Worm (Caenorhabditis elegans) whole organism, L1 larva: ENCODE measurements around the gene B0294.3.

Source experiments
- C16A3.4 ChIP-seq: fragments of 150-350 bp; optimal IDR thresholded peaks from 2 replicates; lab custom pipeline; 2014; ENCODE audit warnings: missing biosample characterization, missing genetic modification characterization
- F16B12.6 ChIP-seq: fragments of 150-350 bp; optimal IDR thresholded peaks from 2 replicates; lab custom pipeline; 2014; ENCODE audit warnings: missing biosample characterization, missing genetic modification characterization
- aha-1 ChIP-seq: fragments of 150-350 bp; optimal IDR thresholded peaks from 2 replicates; lab custom pipeline; 2014; ENCODE audit warnings: missing biosample characterization, missing genetic modification characterization
- alr-1 ChIP-seq: fragments of 200-800 bp; sonication (Bioruptor generic); optimal IDR thresholded peaks from 2 replicates; lab custom pipeline; 2018; ENCODE audit warnings: borderline replicate concordance, mild to moderate bottlenecking, missing genetic modification characterization, missing compliant biosample characterization
- aly-2 ChIP-seq: fragments of 150-350 bp; optimal IDR thresholded peaks from 2 replicates; lab custom pipeline; 2014; ENCODE audit warnings: missing biosample characterization, missing genetic modification characterization
- blmp-1 ChIP-seq: fragments of 150-350 bp; optimal IDR thresholded peaks from 2 replicates; lab custom pipeline; 2014; ENCODE audit warnings: missing biosample characterization, missing genetic modification characterization
- ceh-63 ChIP-seq: fragments of 200-800 bp; sonication (Bioruptor generic); optimal IDR thresholded peaks from 2 replicates; lab custom pipeline; 2018; ENCODE audit warnings: mild to moderate bottlenecking, missing genetic modification characterization, missing compliant biosample characterization
- ceh-8 ChIP-seq: fragments of 200-800 bp; sonication (Bioruptor generic); optimal IDR thresholded peaks from 2 replicates; lab custom pipeline; 2018; ENCODE audit warnings: mild to moderate bottlenecking, missing genetic modification characterization, moderate library complexity, missing compliant biosample characterization
- ceh-82 ChIP-seq, 3 experiments: fragments of 150-350 bp in 1 of 3; sonication (generic microtip) in 2 of 3; optimal IDR thresholded peaks; 2 replicates each; lab custom pipeline; 2014 to 2017; ENCODE audit warnings: missing biosample characterization in 3 of 3, missing genetic modification characterization in 3 of 3
- ceh-88 ChIP-seq: fragments of 200-800 bp; sonication (Bioruptor generic); IDR thresholded peaks from 2 replicates; pipeline ENCODE4 v1.3.6; 2022; ENCODE audit warnings: missing genetic modification characterization, missing compliant biosample characterization
- dpl-1 ChIP-seq, 3 experiments: fragments of 150-350 bp in 2 of 3; sonication (generic microtip) in 1 of 3; optimal IDR thresholded peaks; 2 replicates each; lab custom pipeline; 2014 to 2017; ENCODE audit warnings: missing biosample characterization in 3 of 3, missing genetic modification characterization in 3 of 3, missing genetic modification reagents in 3 of 3
- efl-1 ChIP-seq, 4 experiments: fragments of 150-350 bp; optimal IDR thresholded peaks in 3 of 4; peaks in 1 of 4; 1 replicate in 1 of 4; 2 replicates in 3 of 4; lab custom pipeline; 2014; ENCODE audit warnings: missing biosample characterization in 2 of 4, missing genetic modification characterization in 2 of 4, missing genetic modification reagents in 2 of 4
- efl-3 ChIP-seq: fragments of 200-800 bp; sonication (Bioruptor generic); optimal IDR thresholded peaks from 2 replicates; lab custom pipeline; 2018; ENCODE audit warnings: mild to moderate bottlenecking, missing genetic modification characterization, missing compliant biosample characterization
- egl-13 ChIP-seq: sonication (generic microtip); optimal IDR thresholded peaks from 2 replicates; lab custom pipeline; 2016; ENCODE audit warnings: missing genotype, missing genetic modification reagents, missing genetic modification characterization, missing compliant biosample characterization
- elt-3 ChIP-seq, 6 experiments: fragments of 150-350 bp in 1 of 6; sonication (generic microtip); optimal IDR thresholded peaks; 2 replicates each; lab custom pipeline; 2017 to 2018; ENCODE audit warnings: missing biosample characterization in 6 of 6, missing genetic modification characterization in 6 of 6, inconsistent platforms in 1 of 6
- fkh-4 ChIP-seq: sonication (generic microtip); optimal IDR thresholded peaks from 2 replicates; lab custom pipeline; 2016; ENCODE audit warnings: missing compliant biosample characterization, missing genetic modification characterization, borderline replicate concordance
- fkh-8 ChIP-seq: sonication (generic microtip); optimal IDR thresholded peaks from 2 replicates; lab custom pipeline; 2016; ENCODE audit warnings: mild to moderate bottlenecking, missing genetic modification characterization, missing compliant biosample characterization
- fos-1 ChIP-seq: fragments of 150-350 bp; optimal IDR thresholded peaks from 2 replicates; lab custom pipeline; 2014; ENCODE audit warnings: missing biosample characterization, missing genetic modification characterization
- grh-1 ChIP-seq: fragments of 200-800 bp; sonication (Bioruptor generic); IDR thresholded peaks from 2 replicates; pipeline ENCODE4 v1.3.6; 2022; ENCODE audit warnings: missing genetic modification reagents, missing genetic modification characterization, missing compliant biosample characterization
- hlh-4 ChIP-seq: sonication (generic microtip); optimal IDR thresholded peaks from 2 replicates; lab custom pipeline; 2016; ENCODE audit warnings: mild to moderate bottlenecking, missing genetic modification characterization, missing compliant biosample characterization
- hpl-2 ChIP-seq: fragments of 150-350 bp; optimal IDR thresholded peaks from 2 replicates; lab custom pipeline; 2014; ENCODE audit warnings: missing biosample characterization, missing genetic modification reagents, missing genetic modification characterization
- lin-13 ChIP-seq: fragments of 150-350 bp; optimal IDR thresholded peaks from 2 replicates; lab custom pipeline; 2014; ENCODE audit warnings: missing biosample characterization, missing genetic modification reagents, missing genetic modification characterization
- lin-15B ChIP-seq: fragments of 150-350 bp; sonication (generic microtip); optimal IDR thresholded peaks from 3 replicates; lab custom pipeline; 2014; ENCODE audit warnings: missing biosample characterization, missing genetic modification characterization
- lin-35 ChIP-seq, 2 experiments: fragments of 150-350 bp; optimal IDR thresholded peaks; 2 replicates each; lab custom pipeline; 2014; ENCODE audit warnings: missing biosample characterization in 2 of 2, missing genetic modification characterization in 2 of 2, missing genetic modification reagents in 2 of 2
- lir-3 ChIP-seq: sonication (generic microtip); optimal IDR thresholded peaks from 2 replicates; lab custom pipeline; 2016; ENCODE audit warnings: mild to moderate bottlenecking, missing genetic modification characterization, moderate library complexity, missing compliant biosample characterization; ENCODE audit not compliant: poor library complexity
- mdl-1 ChIP-seq, 2 experiments: fragments of 150-350 bp; optimal IDR thresholded peaks; 2 replicates each; lab custom pipeline; 2014 to 2017; ENCODE audit warnings: missing biosample characterization in 2 of 2, missing genetic modification characterization in 2 of 2, inconsistent platforms in 1 of 2
- mef-2 ChIP-seq: fragments of 150-350 bp; optimal IDR thresholded peaks from 2 replicates; lab custom pipeline; 2014; ENCODE audit warnings: missing biosample characterization, missing genetic modification characterization
- mep-1 ChIP-seq: fragments of 150-350 bp; optimal IDR thresholded peaks from 2 replicates; lab custom pipeline; 2014; ENCODE audit warnings: missing biosample characterization, missing genetic modification characterization
- nhr-11 ChIP-seq: fragments of 150-350 bp; optimal IDR thresholded peaks from 2 replicates; lab custom pipeline; 2014; ENCODE audit warnings: missing biosample characterization, missing genetic modification characterization
- nhr-12 ChIP-seq: sonication (generic microtip); optimal IDR thresholded peaks from 2 replicates; lab custom pipeline; 2017; ENCODE audit warnings: missing biosample characterization, missing genetic modification characterization
- nhr-19 ChIP-seq: fragments of 200-800 bp; sonication (Bioruptor generic); conservative IDR thresholded peaks from 2 replicates; pipeline ENCODE4 v1.3.6; 2022; ENCODE audit warnings: missing genetic modification characterization, missing compliant biosample characterization
- nhr-20 ChIP-seq: sonication (generic microtip); optimal IDR thresholded peaks from 2 replicates; lab custom pipeline; 2016; ENCODE audit warnings: mild to moderate bottlenecking, missing genetic modification characterization, missing compliant biosample characterization
- nhr-237 ChIP-seq: fragments of 150-350 bp; optimal IDR thresholded peaks from 2 replicates; lab custom pipeline; 2014; ENCODE audit warnings: missing biosample characterization, missing genetic modification characterization
- nhr-28 ChIP-seq: fragments of 150-350 bp; optimal IDR thresholded peaks from 2 replicates; lab custom pipeline; 2014; ENCODE audit warnings: missing biosample characterization, missing genetic modification characterization
- nhr-71 ChIP-seq: sonication (generic microtip); optimal IDR thresholded peaks from 2 replicates; lab custom pipeline; 2016; ENCODE audit warnings: mild to moderate bottlenecking, missing genetic modification characterization, moderate library complexity, missing compliant biosample characterization
- nhr-85 ChIP-seq: sonication (generic microtip); peaks from one replicate; lab custom pipeline; 2016; ENCODE audit warnings: missing genetic modification characterization, inconsistent platforms, missing compliant biosample characterization
- pag-3 ChIP-seq: sonication (generic microtip); optimal IDR thresholded peaks from 2 replicates; lab custom pipeline; 2017; ENCODE audit warnings: missing genetic modification characterization, mild to moderate bottlenecking, missing compliant biosample characterization, antibody characterized with exemption, borderline replicate concordance; ENCODE audit not compliant: insufficient read depth
- rnt-1 ChIP-seq: sonication (generic microtip); optimal IDR thresholded peaks from 2 replicates; lab custom pipeline; 2016; ENCODE audit warnings: mild to moderate bottlenecking, missing genetic modification characterization, moderate library complexity, missing compliant biosample characterization
- skn-1 ChIP-seq: fragments of 150-350 bp; optimal IDR thresholded peaks from 2 replicates; lab custom pipeline; 2014; ENCODE audit warnings: missing biosample characterization, missing genetic modification characterization
- snu-23 ChIP-seq: sonication (generic microtip); optimal IDR thresholded peaks from 2 replicates; lab custom pipeline; 2016; ENCODE audit warnings: missing genetic modification characterization, missing compliant biosample characterization
- tbx-2 ChIP-seq: sonication (generic microtip); optimal IDR thresholded peaks from 2 replicates; lab custom pipeline; 2016; ENCODE audit warnings: missing genetic modification characterization, missing compliant biosample characterization
- tlp-1 ChIP-seq: fragments of 150-350 bp; optimal IDR thresholded peaks from 2 replicates; lab custom pipeline; 2014; ENCODE audit warnings: missing biosample characterization, missing genetic modification characterization
- unc-62 ChIP-seq: fragments of 150-350 bp; optimal IDR thresholded peaks from 2 replicates; lab custom pipeline; 2014; ENCODE audit warnings: missing biosample characterization, missing genetic modification reagents, missing genetic modification characterization
- unc-86 ChIP-seq: sonication (generic microtip); optimal IDR thresholded peaks from 2 replicates; lab custom pipeline; 2016; ENCODE audit warnings: missing genetic modification characterization, missing compliant biosample characterization
- unc-98 ChIP-seq: fragments of 200-800 bp; sonication (Bioruptor generic); IDR thresholded peaks from 2 replicates; pipeline ENCODE4 v1.3.6; 2022; ENCODE audit warnings: missing genetic modification characterization, missing compliant biosample characterization
- vab-15 ChIP-seq: sonication (generic microtip); optimal IDR thresholded peaks from 2 replicates; lab custom pipeline; 2017; ENCODE audit warnings: missing genotype, mild to moderate bottlenecking, missing genetic modification characterization, missing compliant biosample characterization
- xbp-1 ChIP-seq: sonication (generic microtip); optimal IDR thresholded peaks from 2 replicates; lab custom pipeline; 2016; ENCODE audit warnings: missing genetic modification characterization, missing compliant biosample characterization
- ztf-11 ChIP-seq, 2 experiments: sonication (generic microtip); optimal IDR thresholded peaks; 2 replicates each; lab custom pipeline; 2016 to 2017; ENCODE audit warnings: missing genetic modification characterization in 2 of 2, missing biosample characterization in 1 of 2, missing compliant biosample characterization in 1 of 2
- ztf-4 ChIP-seq: fragments of 150-350 bp; optimal IDR thresholded peaks from 2 replicates; lab custom pipeline; 2014; ENCODE audit warnings: missing biosample characterization, missing genetic modification characterization

Gene B0294.3

ce11 chrX:1853596-1853995, 38.4 kb upstream of the B0294.3 start, which contains the start of gene T26C11.9 (continued):
- no peak for TF ChIP-seq unc-86 (tag; lab: Kevin White, UChicago)
- no peak for TF ChIP-seq lin-13 (GFP tag; lab: Kevin White, UChicago)
- no peak for TF ChIP-seq nhr-11 (tag; lab: Kevin White, UChicago)
- TF ChIP-seq nhr-28 (tag; lab: Kevin White, UChicago), result no peak
- peak; percentile 17 to 25 (median 22) for TF ChIP-seq dpl-1 (GFP tag; optimal IDR thresholded peaks at IDR 0.05; lab: Kevin White, UChicago)
- no peak for TF ChIP-seq unc-98 (GFP tag; lab: Robert Waterston, UW)
- no peak for TF ChIP-seq unc-62 (GFP tag; lab: Kevin White, UChicago)
- TF ChIP-seq mdl-1 (tag; optimal IDR thresholded peaks at IDR 0.05; lab: Kevin White, UChicago), result no peak

- TF ChIP-seq nhr-28 (tag; lab: Kevin White, UChicago) (no peak), ceh-63 (no peak), xbp-1 (tag; lab: Kevin White, UChicago) (peak; percentile 59), skn-1 (tag; lab: Kevin White, UChicago) (peak; percentile 84), nhr-85 (tag; lab: Kevin White, UChicago) (no peak), fos-1 (no peak), lir-3 (tag; lab: Kevin White, UChicago) (peak; percentile 15), efl-1 (optimal IDR thresholded peaks at IDR 0.05; lab: Kevin White, UChicago) (peak; percentile 70 to 79), efl-1 (GFP tag; optimal IDR thresholded peaks at IDR 0.05 in 1 of 2; lab: Kevin White, UChicago) (peak; percentile 73 to 95), ceh-82 (tag; optimal IDR thresholded peaks at IDR 0.05; lab: Kevin White, UChicago) (peak; percentile 38 to 71 (median 61)), fkh-4 (tag; lab: Kevin White, UChicago) (no peak), dpl-1 (GFP tag; optimal IDR thresholded peaks at IDR 0.05; lab: Kevin White, UChicago) (peak; percentile 63 to 85 (median 63)), ztf-4 (tag; lab: Kevin White, UChicago) (no peak), elt-3 (tag; optimal IDR thresholded peaks at IDR 0.05; lab: Kevin White, UChicago) (no peak), fkh-8 (tag; lab: Kevin White, UChicago) (peak; percentile 80), rnt-1 (tag; lab: Kevin White, UChicago) (peak; percentile 67), unc-86 (tag; lab: Kevin White, UChicago) (peak; percentile 51), nhr-20 (tag; lab: Kevin White, UChicago) (peak; percentile 47), F16B12.6 (tag; lab: Kevin White, UChicago) (peak; percentile 7), pag-3 (tag; lab: Kevin White, UChicago) (no peak), snu-23 (GFP tag; lab: Kevin White, UChicago) (peak; percentile 67), egl-13 (tag; lab: Kevin White, UChicago) (peak; percentile 20), grh-1 (GFP tag; lab: Robert Waterston, UW) (no peak), C16A3.4 (tag; lab: Kevin White, UChicago) (peak; percentile 36), ceh-8 (GFP tag; lab: Kevin White, UChicago) (no peak), nhr-237 (tag; lab: Kevin White, UChicago) (no peak), aly-2 (tag; lab: Kevin White, UChicago) (no peak), tlp-1 (tag; lab: Kevin White, UChicago) (no peak), nhr-71 (tag; lab: Kevin White, UChicago) (peak; percentile 67), aha-1 (tag; lab: Kevin White, UChicago) (no peak), tbx-2 (tag; lab: Kevin White, UChicago) (peak; percentile 72), nhr-12 (tag; lab: Kevin White, UChicago) (no peak), efl-3 (GFP tag; lab: Kevin White, UChicago) (no peak), vab-15 (tag; lab: Kevin White, UChicago) (no peak), alr-1 (tag; lab: Kevin White, UChicago) (no peak), lin-13 (GFP tag; lab: Kevin White, UChicago) (peak; percentile 20), lin-15B (tag; lab: Kevin White, UChicago) (peak; percentile 74), mep-1 (tag; lab: Kevin White, UChicago) (peak; percentile 3), mef-2 (no peak), nhr-19 (GFP tag; lab: Robert Waterston, UW) (peak; percentile 78), blmp-1 (no peak), mdl-1 (tag; optimal IDR thresholded peaks at IDR 0.05; lab: Kevin White, UChicago) (peak in 1 of 2 experiments; percentile 67), hlh-4 (no peak), ztf-11 (tag; optimal IDR thresholded peaks at IDR 0.05; lab: Kevin White, UChicago) (no peak), hpl-2 (GFP tag; lab: Kevin White, UChicago) (no peak), ceh-88 (no peak), lin-35 (GFP tag; optimal IDR thresholded peaks at IDR 0.05; lab: Kevin White, UChicago) (peak; percentile 73 to 78)
These were observed 35.8 kb upstream of the B0294.3 start, which contains the start of gene ceh-39 for ce11 chrX:1856160-1856559. Gene ceh-39, minus strand, starts transcription at chrX:1856172.
